Worm (Caenorhabditis elegans): ENCODE results near the gene cht-5.

The cht-5 gene

DNA sequence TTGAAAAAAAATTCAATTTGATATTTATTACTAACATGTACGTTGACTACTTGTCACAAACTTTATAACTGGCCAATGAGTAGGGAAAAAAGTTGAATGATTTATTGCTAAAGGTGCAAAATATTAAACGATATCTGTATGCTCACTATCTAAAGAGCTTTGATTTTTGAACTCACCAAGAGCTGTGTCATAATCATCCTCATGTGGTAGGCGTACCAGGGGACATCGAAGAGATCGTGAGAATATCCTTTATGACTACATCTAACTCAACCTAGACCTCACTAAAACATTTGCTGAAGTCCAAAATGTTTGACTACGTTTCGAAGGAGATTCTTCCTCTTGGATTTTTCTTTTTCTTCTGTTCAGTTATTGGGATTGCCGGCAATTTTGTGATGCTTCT, 37.8 kb downstream of the cht-5 start, which contains the start of gene srsx-28:
srsx-28 (plus strand) TSS at position 301 of the 400 bp plus-strand sequence.
- no peak for TF ChIP-seq unc-62 (GFP tag; optimal IDR thresholded peaks at IDR 0.05)
- no peak for TF ChIP-seq nhr-10 (tag; optimal IDR thresholded peaks at IDR 0.05)
- TF ChIP-seq F13H6.1 (tag; optimal IDR thresholded peaks at IDR 0.05): no peak
- TF ChIP-seq sma-3 (GFP tag; optimal IDR thresholded peaks at IDR 0.05): no peak
- TF ChIP-seq nhr-6 (tag; optimal IDR thresholded peaks at IDR 0.05): no peak
- no peak for TF ChIP-seq dmd-4 (tag; optimal IDR thresholded peaks at IDR 0.05)
- TF ChIP-seq unc-39 (tag; optimal IDR thresholded peaks at IDR 0.05): no peak
- no peak for TF ChIP-seq elt-3 (tag; optimal IDR thresholded peaks at IDR 0.05)
- TF ChIP-seq ztf-1 (GFP tag; conservative IDR thresholded peaks at IDR 0.05): no peak
- no peak for TF ChIP-seq sma-9 (GFP tag; optimal IDR thresholded peaks at IDR 0.05)
- no peak for TF ChIP-seq sma-9 (tag; optimal IDR thresholded peaks at IDR 0.05)
- TF ChIP-seq zag-1 (tag; optimal IDR thresholded peaks at IDR 0.05): no peak
- TF ChIP-seq mab-5 (tag; optimal IDR thresholded peaks at IDR 0.05): no peak
- TF ChIP-seq skn-1 (tag; optimal IDR thresholded peaks at IDR 0.05): no peak
- TF ChIP-seq lsy-2 (tag; optimal IDR thresholded peaks at IDR 0.05): no peak
- no peak for TF ChIP-seq fos-1 (tag; optimal IDR thresholded peaks at IDR 0.05)

DNA sequence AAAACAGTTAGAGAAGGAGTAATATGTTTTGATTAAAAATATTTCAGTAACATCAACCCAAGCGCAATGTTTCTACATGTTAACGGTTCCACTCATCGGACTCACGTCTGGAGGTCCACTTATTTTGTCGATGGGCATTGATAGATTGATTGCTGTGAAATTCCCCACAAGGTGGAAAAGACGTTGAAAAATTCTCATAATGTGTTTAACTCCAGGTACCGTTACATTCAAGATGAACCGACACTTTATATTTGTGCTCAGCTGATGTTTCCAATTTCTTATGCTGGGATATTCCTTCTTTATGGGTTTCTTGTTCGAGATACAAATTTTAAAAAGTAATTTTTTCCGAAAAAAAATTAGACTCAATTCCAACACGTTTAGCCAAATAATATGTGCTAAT, 38.6 kb downstream of the cht-5 start:
- no peak for TF ChIP-seq egl-27 (tag; optimal IDR thresholded peaks at IDR 0.05)
- TF ChIP-seq lin-11 (tag; optimal IDR thresholded peaks at IDR 0.05): no peak
- no peak for TF ChIP-seq nhr-10 (tag; optimal IDR thresholded peaks at IDR 0.05)
- no peak for TF ChIP-seq alr-1 (tag; optimal IDR thresholded peaks at IDR 0.05)
- TF ChIP-seq ceh-82 (tag; optimal IDR thresholded peaks at IDR 0.05): no peak
- no peak for TF ChIP-seq elt-1 (tag; optimal IDR thresholded peaks at IDR 0.05)
- no peak for TF ChIP-seq lin-13 (GFP tag; optimal IDR thresholded peaks at IDR 0.05)

DNA sequence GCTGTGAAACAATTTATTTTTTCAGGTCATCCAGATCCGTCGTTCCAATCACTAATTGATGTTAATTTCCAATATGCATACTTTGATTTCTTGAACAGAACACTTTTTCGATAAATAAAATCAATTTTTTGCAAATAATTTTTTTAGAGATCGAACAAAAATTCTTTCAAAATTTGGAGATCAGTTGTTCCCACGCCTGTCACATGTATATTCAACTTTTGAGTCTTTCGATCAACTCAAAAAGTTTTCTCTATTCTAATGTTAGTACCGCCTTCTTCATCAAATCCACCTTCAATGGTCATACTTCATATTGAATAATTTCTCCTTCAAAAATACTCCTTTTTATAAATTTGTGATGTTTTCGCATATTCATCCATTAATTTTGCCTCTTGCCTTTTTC, 40.3 kb downstream of the cht-5 start, which contains the start of gene srsx-29:
srsx-29 (plus strand) TSS at position 301 of the 400 bp plus-strand sequence.
- TF ChIP-seq elt-3 (tag; optimal IDR thresholded peaks at IDR 0.05) (no peak), lin-11 (tag; optimal IDR thresholded peaks at IDR 0.05) (no peak), lin-39 (tag; optimal IDR thresholded peaks at IDR 0.05) (no peak), skn-1 (tag; optimal IDR thresholded peaks at IDR 0.05) (no peak), fos-1 (tag; optimal IDR thresholded peaks at IDR 0.05) (no peak), zag-1 (tag; optimal IDR thresholded peaks at IDR 0.05) (no peak), lin-13 (GFP tag; optimal IDR thresholded peaks at IDR 0.05) (no peak), nhr-6 (tag; optimal IDR thresholded peaks at IDR 0.05) (no peak), ZK546.5 (tag; optimal IDR thresholded peaks at IDR 0.05) (no peak), mab-5 (tag; optimal IDR thresholded peaks at IDR 0.05) (no peak), nhr-10 (tag; optimal IDR thresholded peaks at IDR 0.05) (no peak), elt-1 (tag; optimal IDR thresholded peaks at IDR 0.05) (no peak), unc-39 (tag; optimal IDR thresholded peaks at IDR 0.05) (no peak), R02D3.7 (tag; optimal IDR thresholded peaks at IDR 0.05) (no peak), snpc-4 (tag; optimal IDR thresholded peaks at IDR 0.05) (no peak)

- TF ChIP-seq unc-55 (GFP tag; optimal IDR thresholded peaks at IDR 0.05): no peak
- TF ChIP-seq snpc-4 (tag; optimal IDR thresholded peaks at IDR 0.05): no peak
- no peak for TF ChIP-seq unc-39 (tag; optimal IDR thresholded peaks at IDR 0.05)
- TF ChIP-seq aly-2 (tag; optimal IDR thresholded peaks at IDR 0.05): no peak
- TF ChIP-seq nhr-23 (tag; optimal IDR thresholded peaks at IDR 0.05): no peak
- no peak for TF ChIP-seq lin-11 (tag; optimal IDR thresholded peaks at IDR 0.05)
- no peak for TF ChIP-seq R02D3.7 (tag; optimal IDR thresholded peaks at IDR 0.05)
- no peak for TF ChIP-seq Y55F3AM.14 (GFP tag; optimal IDR thresholded peaks at IDR 0.05)
- no peak for TF ChIP-seq ztf-11 (tag; optimal IDR thresholded peaks at IDR 0.05)
- no peak for TF ChIP-seq nhr-6 (tag; optimal IDR thresholded peaks at IDR 0.05)
- no peak for TF ChIP-seq sem-4 (tag; optimal IDR thresholded peaks at IDR 0.05)
Observed at ce11 chrV:10158528-10158927, 44.1 kb downstream of the cht-5 start, which contains the start of gene srsx-30. srsx-30 (plus strand) TSS chrV:10158828.

ce11 chrV:10159972-10160371, 45.5 kb downstream of the cht-5 start:
- TF ChIP-seq sma-9 (GFP tag; optimal IDR thresholded peaks at IDR 0.05) (peak; percentile 36), sma-9 (tag; optimal IDR thresholded peaks at IDR 0.05) (no peak), ztf-1 (GFP tag; conservative IDR thresholded peaks at IDR 0.05) (no peak), nhr-11 (tag; optimal IDR thresholded peaks at IDR 0.05) (no peak), C34F6.9 (tag; optimal IDR thresholded peaks at IDR 0.05) (no peak), nhr-10 (tag; optimal IDR thresholded peaks at IDR 0.05) (no peak), fos-1 (tag; optimal IDR thresholded peaks at IDR 0.05) (peak; percentile 65)
